Fruit fly (Drosophila melanogaster): ENCODE data around the gene mys.

Gene mys

dm6 chrX:8060148-8060920 is 1.1 kb upstream of the mys start:
- TF ChIP-seq Myc (optimal IDR thresholded peaks at IDR 0.05) (no peak), insv (optimal IDR thresholded peaks at IDR 0.05) (no peak)

DNA sequence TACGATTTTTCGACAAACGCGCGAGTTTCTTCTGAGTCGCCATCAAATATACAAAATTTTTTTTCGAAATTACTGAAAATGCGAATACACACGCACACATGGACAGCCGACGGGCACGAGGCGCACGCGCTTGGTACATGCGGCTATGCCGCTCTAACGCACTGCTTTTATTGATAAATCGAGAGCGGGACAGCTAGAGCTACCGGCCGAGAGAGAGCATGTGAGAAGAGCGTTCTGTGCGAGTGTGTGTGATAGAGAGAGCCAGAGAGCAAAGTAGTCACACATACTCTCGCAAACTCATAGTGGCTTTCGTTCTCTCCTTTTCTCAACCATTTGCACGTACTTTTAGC is 549 bp upstream of the mys start:
- no peak for TF ChIP-seq psq (optimal IDR thresholded peaks at IDR 0.05)
- no peak for TF ChIP-seq Myc (optimal IDR thresholded peaks at IDR 0.05)
- TF ChIP-seq insv (optimal IDR thresholded peaks at IDR 0.05), result no peak
- TF ChIP-seq h (optimal IDR thresholded peaks at IDR 0.05), result no peak
- TF ChIP-seq Sin3A (optimal IDR thresholded peaks at IDR 0.05), result no peak
- no peak for TF ChIP-seq ttk (optimal IDR thresholded peaks at IDR 0.05)

dm6 chrX:8062180-8062480 is 685 bp downstream of the mys start:
- TF ChIP-seq psq (optimal IDR thresholded peaks at IDR 0.05), result no peak
- TF ChIP-seq Myc (optimal IDR thresholded peaks at IDR 0.05), result no peak
- TF ChIP-seq Sin3A (optimal IDR thresholded peaks at IDR 0.05), result no peak
- no peak for TF ChIP-seq h (optimal IDR thresholded peaks at IDR 0.05)
- no peak for TF ChIP-seq insv (optimal IDR thresholded peaks at IDR 0.05)
- TF ChIP-seq ttk (optimal IDR thresholded peaks at IDR 0.05), result no peak

- no peak for TF ChIP-seq ttk (optimal IDR thresholded peaks at IDR 0.05)
- no peak for TF ChIP-seq psq (optimal IDR thresholded peaks at IDR 0.05)
- TF ChIP-seq insv (optimal IDR thresholded peaks at IDR 0.05), result no peak
- TF ChIP-seq Myc (optimal IDR thresholded peaks at IDR 0.05), result no peak
- no peak for TF ChIP-seq Sin3A (optimal IDR thresholded peaks at IDR 0.05)
- TF ChIP-seq h (optimal IDR thresholded peaks at IDR 0.05), result no peak
Measured at dm6 chrX:8063223-8063674, 1.8 kb downstream of the mys start.

dm6 chrX:8075300-8075927 is 14.0 kb downstream of the mys start, which contains the start of the genes Upf2 and CG1571:
Gene Upf2, minus strand, starts transcription at chrX:8075466.
Gene CG1571, plus strand, starts transcription at chrX:8075877.
- no peak for TF ChIP-seq h (optimal IDR thresholded peaks at IDR 0.05)
- no peak for TF ChIP-seq insv (optimal IDR thresholded peaks at IDR 0.05)
- TF ChIP-seq ttk (optimal IDR thresholded peaks at IDR 0.05), result no peak
- no peak for TF ChIP-seq Myc (optimal IDR thresholded peaks at IDR 0.05)
- TF ChIP-seq Sin3A (optimal IDR thresholded peaks at IDR 0.05), result no peak
- TF ChIP-seq psq (optimal IDR thresholded peaks at IDR 0.05), result no peak

dm6 chrX:8080174-8080573 is 18.7 kb downstream of the mys start:
- no peak for TF ChIP-seq ttk (optimal IDR thresholded peaks at IDR 0.05)
- no peak for TF ChIP-seq h (optimal IDR thresholded peaks at IDR 0.05)
- TF ChIP-seq Myc (optimal IDR thresholded peaks at IDR 0.05), result no peak
- no peak for TF ChIP-seq Sin3A (optimal IDR thresholded peaks at IDR 0.05)
- no peak for TF ChIP-seq psq (optimal IDR thresholded peaks at IDR 0.05)
- TF ChIP-seq insv (optimal IDR thresholded peaks at IDR 0.05), result no peak

- TF ChIP-seq Sin3A (optimal IDR thresholded peaks at IDR 0.05) (no peak), psq (optimal IDR thresholded peaks at IDR 0.05) (no peak), h (optimal IDR thresholded peaks at IDR 0.05) (no peak), ttk (optimal IDR thresholded peaks at IDR 0.05) (no peak), insv (optimal IDR thresholded peaks at IDR 0.05) (no peak), Myc (optimal IDR thresholded peaks at IDR 0.05) (no peak)
Measured at dm6 chrX:8081427-8082185, 20.2 kb downstream of the mys start, which contains the start of gene Ldsdh1. Gene Ldsdh1, minus strand, starts transcription at chrX:8081605.

DNA sequence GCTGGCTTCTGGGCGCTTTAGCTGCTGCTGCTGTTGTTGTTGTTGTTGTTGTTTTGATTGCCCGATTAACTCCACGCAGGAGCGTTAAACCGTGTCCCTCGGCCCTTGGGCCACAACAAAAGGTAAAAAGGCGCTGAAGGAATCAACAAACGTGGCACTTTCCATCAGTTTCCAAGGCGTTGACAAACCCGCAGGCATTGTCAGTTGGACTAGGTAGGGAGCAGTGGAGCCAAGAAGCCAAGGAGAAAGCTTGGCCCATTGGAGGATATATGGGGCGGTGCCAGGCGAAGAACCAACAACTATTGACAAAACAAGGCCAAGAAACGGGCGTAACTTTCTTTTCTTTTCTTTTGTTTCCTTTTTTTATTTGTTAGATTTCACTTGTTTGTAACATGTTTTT is 25.7 kb downstream of the mys start, which contains the start of gene CG2256:
CG2256 (minus strand) TSS at position 101 of the 400 bp plus-strand sequence.
- TF ChIP-seq insv (optimal IDR thresholded peaks at IDR 0.05), result no peak
- no peak for TF ChIP-seq h (optimal IDR thresholded peaks at IDR 0.05)
- no peak for TF ChIP-seq ttk (optimal IDR thresholded peaks at IDR 0.05)
- TF ChIP-seq Sin3A (optimal IDR thresholded peaks at IDR 0.05), result no peak
- TF ChIP-seq Myc (optimal IDR thresholded peaks at IDR 0.05), result no peak
- no peak for TF ChIP-seq psq (optimal IDR thresholded peaks at IDR 0.05)

- TF ChIP-seq psq (optimal IDR thresholded peaks at IDR 0.05), result no peak
- no peak for TF ChIP-seq Myc (optimal IDR thresholded peaks at IDR 0.05)
- no peak for TF ChIP-seq ttk (optimal IDR thresholded peaks at IDR 0.05)
- no peak for TF ChIP-seq Sin3A (optimal IDR thresholded peaks at IDR 0.05)
- no peak for TF ChIP-seq insv (optimal IDR thresholded peaks at IDR 0.05)
- TF ChIP-seq h (optimal IDR thresholded peaks at IDR 0.05), result no peak
Measured at dm6 chrX:8091017-8091620, 29.7 kb downstream of the mys start.

DNA sequence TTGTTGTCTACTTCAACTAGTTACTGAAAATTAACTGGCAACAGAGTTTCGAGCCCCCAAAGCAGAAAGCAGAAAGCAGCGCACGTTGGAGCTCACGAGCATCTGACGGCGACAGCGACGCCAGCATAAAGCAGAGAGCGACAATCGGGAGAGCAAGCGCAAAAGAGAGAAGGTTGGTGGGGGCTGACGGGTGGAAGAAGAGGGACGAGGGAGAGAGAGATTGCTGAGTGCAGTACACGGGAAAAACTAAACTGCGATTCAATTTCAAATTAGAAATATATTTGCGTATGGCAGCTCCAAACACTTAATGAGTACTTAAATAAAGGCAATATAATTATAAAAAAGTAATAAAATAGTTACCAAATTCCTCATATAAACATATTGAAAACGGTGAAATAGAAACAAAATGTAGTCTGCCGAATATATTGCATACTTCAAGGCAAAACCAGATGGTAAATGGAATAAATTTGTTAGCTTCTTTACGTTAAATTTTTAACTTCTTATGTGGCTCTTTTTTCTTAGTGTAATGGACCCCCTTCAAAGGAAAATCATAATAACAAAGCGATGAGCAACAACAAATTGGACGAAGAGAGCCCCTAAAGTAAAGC is 30.7 kb downstream of the mys start:
- TF ChIP-seq psq (optimal IDR thresholded peaks at IDR 0.05) (no peak), ttk (optimal IDR thresholded peaks at IDR 0.05) (no peak), insv (optimal IDR thresholded peaks at IDR 0.05) (no peak), h (optimal IDR thresholded peaks at IDR 0.05) (no peak), Sin3A (optimal IDR thresholded peaks at IDR 0.05) (no peak), Myc (optimal IDR thresholded peaks at IDR 0.05) (no peak)

dm6 chrX:8092893-8093721 is 31.7 kb downstream of the mys start:
- no peak for TF ChIP-seq Sin3A (optimal IDR thresholded peaks at IDR 0.05)
- no peak for TF ChIP-seq h (optimal IDR thresholded peaks at IDR 0.05)
- no peak for TF ChIP-seq ttk (optimal IDR thresholded peaks at IDR 0.05)
- TF ChIP-seq insv (optimal IDR thresholded peaks at IDR 0.05), result no peak
- no peak for TF ChIP-seq psq (optimal IDR thresholded peaks at IDR 0.05)
- TF ChIP-seq Myc (optimal IDR thresholded peaks at IDR 0.05), result no peak
